Fruit fly (Drosophila melanogaster) whole organism, wandering third instar larva: ENCODE results near the gene CG6026.

Experiments used
- Myc ChIP-seq: fragments of >200 bp; optimal IDR thresholded peaks from 2 replicates; lab custom pipeline; 2017
- usp ChIP-seq: fragments of >200 bp; optimal IDR thresholded peaks from 2 replicates; lab custom pipeline; 2017; ENCODE audit warnings: missing biosample characterization, missing genetic modification characterization

DNA sequence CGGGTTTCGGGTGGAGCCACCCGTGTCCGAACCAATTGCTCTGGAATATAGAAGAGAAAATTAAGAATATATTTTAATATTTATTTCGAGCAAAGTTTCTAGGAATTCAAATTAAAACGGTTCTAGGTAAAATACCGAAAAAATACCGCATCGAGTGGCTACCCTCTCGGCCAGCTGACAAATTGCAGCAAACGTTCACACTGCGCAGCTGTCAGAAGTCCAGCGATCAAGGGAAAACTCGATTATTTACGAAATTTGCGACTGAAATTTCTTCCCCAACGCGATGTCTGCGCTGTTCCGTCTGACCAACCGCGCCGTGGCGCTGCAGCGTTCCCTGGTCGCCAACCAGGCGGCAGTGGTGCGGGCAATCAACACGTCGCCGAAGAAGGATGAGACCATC is 6.2 kb upstream of the CG6026 start, which contains the start of gene NP15.6:
- no peak for TF ChIP-seq Myc (lab: Kevin White, UChicago)
- TF ChIP-seq usp: no peak
